Worm (Caenorhabditis elegans): Measurements from ENCODE around the gene alp-1.

Gene alp-1

DNA sequence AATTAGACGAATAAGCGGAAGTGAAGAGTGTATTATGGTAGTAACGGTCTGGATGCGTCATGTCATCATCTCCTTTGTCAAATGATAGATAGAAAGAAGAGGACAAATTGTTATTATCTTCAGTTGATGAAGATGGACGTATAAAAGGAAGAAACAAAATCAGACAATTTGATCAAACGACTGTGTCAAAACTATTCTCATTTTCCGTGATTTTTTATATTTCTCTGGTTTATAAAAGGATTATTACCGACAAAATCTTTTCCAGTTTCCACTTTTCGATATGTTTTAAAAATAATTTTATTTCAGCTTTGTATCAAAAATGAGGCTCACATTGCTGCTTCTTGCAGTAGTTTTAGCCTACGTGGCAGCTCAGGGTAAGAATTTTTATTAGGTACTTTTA, 36.3 kb upstream of the alp-1 start, which contains the start of gene grsp-2:
TSS of gene grsp-2 (plus strand) at position 301 of the 400 bp plus-strand sequence.
- no peak for TF ChIP-seq hlh-26 (GFP tag; conservative IDR thresholded peaks at IDR 0.05)
- no peak for TF ChIP-seq F37B4.10 (GFP tag; IDR thresholded peaks at IDR 0.05)
- no peak for TF ChIP-seq Y53G8AR.9 (GFP tag; conservative IDR thresholded peaks at IDR 0.05)
- TF ChIP-seq rec-8 (tag; optimal IDR thresholded peaks at IDR 0.05): no peak
- no peak for TF ChIP-seq pbrm-1 (GFP tag; IDR thresholded peaks at IDR 0.05)
- TF ChIP-seq somi-1 (GFP tag; optimal IDR thresholded peaks at IDR 0.05): no peak
- TF ChIP-seq lin-26 (GFP tag; IDR thresholded peaks at IDR 0.05): no peak
- TF ChIP-seq akir-1 (GFP tag; optimal IDR thresholded peaks at IDR 0.05): no peak
- TF ChIP-seq xnd-1 (tag; optimal IDR thresholded peaks at IDR 0.05): no peak
- no peak for TF ChIP-seq ZK185.1 (tag; optimal IDR thresholded peaks at IDR 0.05; ENCODE audit: poor library complexity, severe bottlenecking)
- TF ChIP-seq nhr-179 (tag; optimal IDR thresholded peaks at IDR 0.05): no peak
- TF ChIP-seq aptf-3 (GFP tag; IDR thresholded peaks at IDR 0.05): no peak
- TF ChIP-seq nhr-120 (GFP tag; IDR thresholded peaks at IDR 0.05): no peak

DNA sequence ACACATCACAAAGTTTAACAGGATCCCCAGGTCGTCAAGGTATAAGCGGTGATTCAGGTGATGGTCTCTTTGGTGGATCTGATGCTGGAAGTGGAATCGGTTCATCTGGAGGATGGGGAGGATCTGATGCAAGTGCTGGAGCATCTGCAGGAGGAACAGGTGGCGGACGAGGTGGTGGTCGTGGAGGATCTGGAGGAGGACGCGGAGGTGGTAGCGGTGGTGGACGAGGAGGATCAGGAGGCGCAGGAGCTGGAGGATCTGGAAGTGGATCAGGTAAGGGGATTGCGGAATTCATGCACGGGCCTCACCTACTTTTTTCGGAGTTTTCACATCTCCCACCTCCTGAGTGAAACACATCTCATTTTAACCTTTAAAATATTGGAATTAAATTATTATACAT, 35.7 kb upstream of the alp-1 start:
- TF ChIP-seq egrh-3 (GFP tag; IDR thresholded peaks at IDR 0.05) (peak; percentile 86), Y67H2A.10 (GFP tag; conservative IDR thresholded peaks at IDR 0.05) (no peak), snpc-1.3 (tag; optimal IDR thresholded peaks at IDR 0.05; ENCODE audit: insufficient read depth) (no peak), nhr-80 (tag; optimal IDR thresholded peaks at IDR 0.05) (no peak)

DNA sequence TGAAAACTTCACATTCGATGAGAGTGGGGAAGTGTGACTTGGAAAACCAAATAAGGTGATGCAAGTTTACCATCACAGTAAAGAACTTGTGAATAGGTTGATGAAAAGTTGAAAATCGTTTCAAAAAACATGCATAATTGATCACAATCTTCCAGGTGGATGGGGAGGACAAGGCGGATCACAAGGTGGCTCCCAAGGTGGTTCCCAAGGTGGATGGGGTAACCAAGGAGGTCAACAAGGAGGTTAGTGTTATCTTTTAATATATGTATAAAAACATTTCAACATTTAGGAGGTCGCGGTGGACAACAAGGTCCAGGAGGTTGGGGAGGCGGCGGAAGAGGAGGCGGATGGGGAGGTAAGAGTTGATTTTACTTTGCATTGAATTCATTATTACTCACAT, 34.7 kb upstream of the alp-1 start, which contains the start of gene T28C6.10:
TSS of gene T28C6.10 (plus strand) at position 301 of the 400 bp plus-strand sequence.
- no peak for TF ChIP-seq F39B2.1 (GFP tag; IDR thresholded peaks at IDR 0.05)
- no peak for TF ChIP-seq B0336.3 (GFP tag; IDR thresholded peaks at IDR 0.05)
- TF ChIP-seq F23B12.7 (tag; optimal IDR thresholded peaks at IDR 0.05; ENCODE audit: insufficient read depth): no peak
- no peak for TF ChIP-seq hrde-1 (tag; optimal IDR thresholded peaks at IDR 0.05; ENCODE audit: borderline replicate concordance)
- no peak for TF ChIP-seq C06A6.2 (GFP tag; conservative IDR thresholded peaks at IDR 0.05)
- no peak for TF ChIP-seq ceh-91 (GFP tag; IDR thresholded peaks at IDR 0.05)
- no peak for TF ChIP-seq sea-2 (GFP tag; IDR thresholded peaks at IDR 0.05)
- no peak for TF ChIP-seq hlh-26 (GFP tag; conservative IDR thresholded peaks at IDR 0.05)
- no peak for TF ChIP-seq lin-26 (GFP tag; IDR thresholded peaks at IDR 0.05)
- TF ChIP-seq let-526 (GFP tag; IDR thresholded peaks at IDR 0.05): no peak
- TF ChIP-seq fkh-3 (tag; optimal IDR thresholded peaks at IDR 0.05): no peak
- no peak for TF ChIP-seq F49E8.2 (tag; optimal IDR thresholded peaks at IDR 0.05; ENCODE audit: insufficient read depth)
- no peak for TF ChIP-seq die-1 (tag; optimal IDR thresholded peaks at IDR 0.05)
- TF ChIP-seq madf-6 (GFP tag; IDR thresholded peaks at IDR 0.05): no peak
- no peak for TF ChIP-seq hlh-12 (tag; optimal IDR thresholded peaks at IDR 0.05)
- no peak for TF ChIP-seq Y79H2A.3 (GFP tag; conservative IDR thresholded peaks at IDR 0.05)
- no peak for TF ChIP-seq snpc-3.4 (tag; optimal IDR thresholded peaks at IDR 0.05)

ce11 chrIV:8819471-8819870, 32.8 kb upstream of the alp-1 start:
- TF ChIP-seq nfya-1 (tag; optimal IDR thresholded peaks at IDR 0.05; ENCODE audit: borderline replicate concordance, insufficient read depth): no peak
- TF ChIP-seq ztf-25 (GFP tag; IDR thresholded peaks at IDR 0.05): no peak
- no peak for TF ChIP-seq aptf-3 (GFP tag; IDR thresholded peaks at IDR 0.05)
- TF ChIP-seq ztf-28 (GFP tag; IDR thresholded peaks at IDR 0.05): no peak
- TF ChIP-seq lsl-1 (GFP tag; optimal IDR thresholded peaks at IDR 0.05): no peak
- TF ChIP-seq Y79H2A.3 (GFP tag; conservative IDR thresholded peaks at IDR 0.05): no peak
- TF ChIP-seq Y53G8AR.9 (GFP tag; conservative IDR thresholded peaks at IDR 0.05): no peak
- TF ChIP-seq ceh-40 (GFP tag; IDR thresholded peaks at IDR 0.05): no peak

Measured in whole organism, young adult.